Worm (Caenorhabditis elegans): Measurements from ENCODE around the gene srh-303.
A peak's percentile ranks its signal among the peaks of the same experiment; 100 is the strongest.

Gene srh-303

DNA sequence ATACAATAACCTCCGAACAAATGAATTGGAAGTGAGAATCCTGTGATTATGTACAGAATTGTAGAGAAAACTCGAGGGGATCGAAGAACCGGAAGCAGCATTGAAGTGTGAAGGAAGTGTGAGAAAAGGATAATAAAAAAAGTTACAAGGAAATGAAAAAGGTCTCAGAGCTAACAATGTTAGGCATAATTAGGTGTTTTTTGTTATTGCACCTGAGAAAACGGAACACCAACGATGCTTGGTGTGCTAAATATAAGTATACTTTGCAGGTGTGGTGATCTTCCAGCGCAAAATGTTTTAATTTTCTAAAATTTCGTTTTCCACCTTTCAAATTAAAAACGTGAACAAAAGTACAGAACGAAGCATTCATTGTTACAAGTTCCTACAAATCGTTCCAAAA, 12.7 kb downstream of the srh-303 start, which contains the start of gene srh-286:
srh-286 (minus strand) TSS at position 101 of the 400 bp plus-strand sequence.
- no peak for TF ChIP-seq elt-3 (tag; optimal IDR thresholded peaks at IDR 0.05)
- TF ChIP-seq dmd-4 (tag; optimal IDR thresholded peaks at IDR 0.05) = no peak
- no peak for TF ChIP-seq blmp-1 (tag; optimal IDR thresholded peaks at IDR 0.05; ENCODE audit: insufficient read depth)

DNA sequence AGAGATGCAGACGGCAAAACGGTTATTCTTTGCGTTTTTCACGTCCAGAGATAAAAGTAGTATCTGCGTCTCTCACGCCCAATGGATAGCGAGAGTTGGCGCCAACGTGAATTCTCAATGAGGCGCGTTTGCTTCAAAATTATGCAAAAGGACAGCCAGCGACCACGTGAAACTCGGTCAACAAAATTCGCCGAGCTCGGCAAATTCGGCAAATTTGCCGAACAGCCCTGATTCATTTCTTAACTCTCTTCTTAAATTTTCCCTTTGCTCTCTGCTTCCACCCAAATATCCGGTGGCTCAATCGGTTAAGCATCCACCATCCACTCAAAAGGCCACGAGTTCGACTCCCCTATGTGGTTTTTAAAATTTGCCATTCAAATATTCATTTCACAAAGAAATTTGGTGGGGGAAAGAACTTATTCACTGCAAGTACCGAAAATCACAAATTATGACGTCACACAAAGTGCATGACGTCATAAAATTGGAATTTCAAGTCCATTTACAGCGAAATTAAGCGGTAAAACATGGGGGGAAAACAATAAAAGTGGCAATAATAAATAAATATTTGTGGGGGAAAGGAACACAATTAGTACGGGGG, 14.0 kb downstream of the srh-303 start:
- TF ChIP-seq nhr-11 (tag; optimal IDR thresholded peaks at IDR 0.05) = no peak
- TF ChIP-seq sem-4 (tag; optimal IDR thresholded peaks at IDR 0.05) = no peak
- TF ChIP-seq peb-1 (tag; optimal IDR thresholded peaks at IDR 0.05) = no peak
- TF ChIP-seq nhr-21 (tag; optimal IDR thresholded peaks at IDR 0.05) = no peak
- no peak for TF ChIP-seq Y55F3AM.14 (GFP tag; optimal IDR thresholded peaks at IDR 0.05)
- no peak for TF ChIP-seq mbf-1 (tag; optimal IDR thresholded peaks at IDR 0.05)
- TF ChIP-seq egl-27 (tag; optimal IDR thresholded peaks at IDR 0.05) = no peak
- no peak for TF ChIP-seq C34F6.9 (tag; optimal IDR thresholded peaks at IDR 0.05)
- no peak for TF ChIP-seq elt-1 (tag; optimal IDR thresholded peaks at IDR 0.05)

DNA sequence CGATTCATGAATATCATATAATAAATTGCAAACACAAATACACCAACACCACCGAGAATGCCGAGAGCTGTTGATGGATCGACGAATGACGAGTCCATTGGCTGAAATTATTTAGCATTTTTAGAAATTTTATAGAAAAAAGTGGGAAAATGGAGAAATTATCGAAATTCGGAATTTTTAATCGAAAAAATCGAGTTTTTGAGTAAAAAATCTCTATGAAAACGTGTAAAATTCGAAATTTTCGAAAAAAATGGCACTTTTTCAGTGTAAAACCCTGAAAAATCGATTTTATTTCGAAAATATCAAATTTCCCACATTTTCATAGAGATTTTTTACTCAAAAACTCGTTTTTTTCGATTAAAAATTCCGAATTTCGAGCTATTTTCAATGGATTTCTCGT, 24.4 kb downstream of the srh-303 start, which contains the start of gene tcc-1:
tcc-1 (minus strand) TSS at position 101 of the 400 bp plus-strand sequence.
- TF ChIP-seq nhr-12 (tag; optimal IDR thresholded peaks at IDR 0.05) (no peak), ztf-11 (tag; optimal IDR thresholded peaks at IDR 0.05) (no peak), nhr-25 (tag; optimal IDR thresholded peaks at IDR 0.05) (no peak), mdl-1 (tag; optimal IDR thresholded peaks at IDR 0.05) (no peak), aly-2 (tag; optimal IDR thresholded peaks at IDR 0.05) (no peak), lsy-2 (tag; optimal IDR thresholded peaks at IDR 0.05) (no peak), skn-1 (tag; optimal IDR thresholded peaks at IDR 0.05) (no peak), C34F6.9 (tag; optimal IDR thresholded peaks at IDR 0.05) (no peak), peb-1 (tag; optimal IDR thresholded peaks at IDR 0.05) (no peak), fos-1 (tag; optimal IDR thresholded peaks at IDR 0.05) (no peak), ceh-82 (tag; optimal IDR thresholded peaks at IDR 0.05) (no peak), sem-4 (tag; optimal IDR thresholded peaks at IDR 0.05) (no peak), blmp-1 (tag; optimal IDR thresholded peaks at IDR 0.05; ENCODE audit: insufficient read depth) (no peak), nhr-21 (tag; optimal IDR thresholded peaks at IDR 0.05) (no peak), F13H6.1 (tag; optimal IDR thresholded peaks at IDR 0.05) (no peak)

DNA sequence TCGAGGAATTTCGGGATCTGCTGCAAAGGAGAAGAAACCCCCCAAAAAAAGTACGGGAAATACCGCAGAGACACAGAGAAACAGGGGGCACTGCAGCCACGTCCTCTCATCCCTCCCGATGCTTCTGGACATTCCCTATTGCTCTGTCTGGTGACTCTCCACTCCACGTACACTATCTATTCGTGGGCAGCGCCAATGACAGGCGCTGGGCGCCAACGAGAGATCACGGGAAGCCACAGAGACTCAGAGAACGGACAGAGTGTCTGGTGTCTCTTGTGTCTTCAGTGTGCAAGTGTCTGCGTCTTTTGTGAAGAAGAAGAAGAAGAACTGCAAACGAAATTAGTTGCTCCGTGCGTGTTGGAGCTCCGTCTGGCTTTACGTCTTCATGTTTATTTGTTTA, 26.5 kb downstream of the srh-303 start:
- TF ChIP-seq ceh-16 (tag; optimal IDR thresholded peaks at IDR 0.05) (peak; percentile 23), ama-1 (optimal IDR thresholded peaks at IDR 0.05) (no peak), C34F6.9 (tag; optimal IDR thresholded peaks at IDR 0.05) (peak; percentile 88), snpc-4 (tag; optimal IDR thresholded peaks at IDR 0.05) (peak; percentile 76), ztf-4 (tag; optimal IDR thresholded peaks at IDR 0.05) (no peak), mdl-1 (tag; optimal IDR thresholded peaks at IDR 0.05) (peak; percentile 34 to 74), crh-2 (tag; optimal IDR thresholded peaks at IDR 0.05) (peak; percentile 96), nhr-11 (tag; optimal IDR thresholded peaks at IDR 0.05) (no peak), sma-9 (GFP tag; optimal IDR thresholded peaks at IDR 0.05) (peak; percentile 80), sma-9 (tag; optimal IDR thresholded peaks at IDR 0.05) (no peak), lin-11 (tag; optimal IDR thresholded peaks at IDR 0.05) (peak; percentile 91), dmd-4 (tag; optimal IDR thresholded peaks at IDR 0.05) (no peak), ZK546.5 (tag; optimal IDR thresholded peaks at IDR 0.05) (no peak), skn-1 (tag; optimal IDR thresholded peaks at IDR 0.05) (no peak), fos-1 (tag; optimal IDR thresholded peaks at IDR 0.05) (peak; percentile 69), nhr-129 (tag; optimal IDR thresholded peaks at IDR 0.05) (peak; percentile 91), sma-3 (GFP tag; optimal IDR thresholded peaks at IDR 0.05) (peak; percentile 72), Y55F3AM.14 (GFP tag; optimal IDR thresholded peaks at IDR 0.05) (no peak), unc-55 (GFP tag; optimal IDR thresholded peaks at IDR 0.05) (peak; percentile 87), blmp-1 (tag; optimal IDR thresholded peaks at IDR 0.05; ENCODE audit: insufficient read depth) (peak; percentile 29), ceh-82 (tag; optimal IDR thresholded peaks at IDR 0.05) (no peak), aly-2 (tag; optimal IDR thresholded peaks at IDR 0.05) (no peak), lin-13 (GFP tag; optimal IDR thresholded peaks at IDR 0.05) (peak; percentile 78), gmeb-1 (tag; optimal IDR thresholded peaks at IDR 0.05) (peak; percentile 52), nhr-23 (tag; optimal IDR thresholded peaks at IDR 0.05) (no peak), mab-5 (tag; optimal IDR thresholded peaks at IDR 0.05) (peak; percentile 13), unc-39 (tag; optimal IDR thresholded peaks at IDR 0.05) (no peak), ztf-1 (GFP tag; conservative IDR thresholded peaks at IDR 0.05) (no peak), nhr-237 (tag; optimal IDR thresholded peaks at IDR 0.05) (peak; percentile 32), nhr-6 (tag; optimal IDR thresholded peaks at IDR 0.05) (peak; percentile 55), lin-39 (tag; optimal IDR thresholded peaks at IDR 0.05) (no peak), nhr-77 (tag; optimal IDR thresholded peaks at IDR 0.05) (no peak), R02D3.7 (tag; optimal IDR thresholded peaks at IDR 0.05) (no peak), nhr-12 (tag; optimal IDR thresholded peaks at IDR 0.05) (no peak), elt-3 (tag; optimal IDR thresholded peaks at IDR 0.05) (no peak), lsy-2 (tag; optimal IDR thresholded peaks at IDR 0.05) (peak; percentile 72 to 91), peb-1 (tag; optimal IDR thresholded peaks at IDR 0.05) (no peak), nhr-25 (tag; optimal IDR thresholded peaks at IDR 0.05) (peak; percentile 33), egl-27 (tag; optimal IDR thresholded peaks at IDR 0.05) (peak; percentile 80)
